Worm (Caenorhabditis elegans) whole organism, L4 larva: ENCODE results near the gene Y53C12A.7.

Experiments used
- F10B5.3 ChIP-seq: sonication (generic microtip); optimal IDR thresholded peaks from 2 replicates; lab custom pipeline; 2016; ENCODE audit warnings: mild to moderate bottlenecking, missing genetic modification characterization, missing compliant biosample characterization
- F37D6.2 ChIP-seq: sonication (generic microtip); optimal IDR thresholded peaks from 2 replicates; lab custom pipeline; 2016; ENCODE audit warnings: mild to moderate bottlenecking, missing genetic modification characterization, missing compliant biosample characterization
- T20F7.1 ChIP-seq: fragments of 200-800 bp; sonication (Bioruptor generic); optimal IDR thresholded peaks from 2 replicates; lab custom pipeline; 2018; ENCODE audit warnings: mild to moderate bottlenecking, missing genetic modification characterization, missing compliant biosample characterization
- Y75B8A.6 ChIP-seq: fragments of 200-800 bp; sonication (Bioruptor generic); IDR thresholded peaks from 2 replicates; pipeline ENCODE4 v1.3.6; 2022; ENCODE audit warnings: missing genetic modification reagents, missing genetic modification characterization, missing compliant biosample characterization
- arid-1 ChIP-seq: fragments of 200-800 bp; sonication (Bioruptor generic); conservative IDR thresholded peaks from 2 replicates; pipeline ENCODE4 v1.3.6; 2022; ENCODE audit warnings: missing genetic modification reagents, missing genetic modification characterization, missing compliant biosample characterization
- attf-4 ChIP-seq: sonication (generic microtip); optimal IDR thresholded peaks from 3 replicates; lab custom pipeline; 2017; ENCODE audit warnings: missing biosample characterization, missing genetic modification characterization
- ceh-32 ChIP-seq: sonication (generic microtip); optimal IDR thresholded peaks from 2 replicates; lab custom pipeline; 2016; ENCODE audit warnings: mild to moderate bottlenecking, missing genetic modification characterization, missing compliant biosample characterization; ENCODE audit not compliant: poor library complexity
- ceh-44 ChIP-seq: fragments of 200-800 bp; sonication (Bioruptor generic); IDR thresholded peaks from 2 replicates; pipeline ENCODE4 v1.3.6; 2022; ENCODE audit warnings: missing genetic modification reagents, missing genetic modification characterization, missing compliant biosample characterization
- ceh-62 ChIP-seq: sonication (generic microtip); optimal IDR thresholded peaks from 2 replicates; lab custom pipeline; 2017; ENCODE audit warnings: missing biosample characterization, missing genetic modification characterization
- ceh-82 ChIP-seq: sonication (generic microtip); optimal IDR thresholded peaks from 2 replicates; lab custom pipeline; 2017; ENCODE audit warnings: missing biosample characterization, missing genetic modification characterization
- cey-2 ChIP-seq: sonication (generic microtip); optimal IDR thresholded peaks from 3 replicates; lab custom pipeline; 2017; ENCODE audit warnings: missing genetic modification characterization, mild to moderate bottlenecking, missing compliant biosample characterization, antibody characterized with exemption, borderline replicate concordance; ENCODE audit not compliant: insufficient read depth
- daf-12 ChIP-seq: fragments of 150-350 bp; optimal IDR thresholded peaks from 2 replicates; lab custom pipeline; 2014; ENCODE audit warnings: missing biosample characterization, missing genetic modification reagents, missing genetic modification characterization
- daf-16 ChIP-seq, 3 experiments: sonication (generic microtip); optimal IDR thresholded peaks; 2 replicates each; lab custom pipeline; 2016 to 2017; ENCODE audit warnings: missing genetic modification characterization in 3 of 3, missing genetic modification reagents in 3 of 3, mild to moderate bottlenecking in 2 of 3, missing compliant biosample characterization in 2 of 3, missing biosample characterization in 1 of 3, moderate library complexity in 1 of 3
- dmd-6 ChIP-seq: fragments of 200-800 bp; sonication (Bioruptor generic); IDR thresholded peaks from 2 replicates; pipeline ENCODE4 v1.3.6; 2022; ENCODE audit warnings: missing genetic modification reagents, missing genetic modification characterization, missing compliant biosample characterization
- fos-1 ChIP-seq: fragments of 150-350 bp; optimal IDR thresholded peaks from 2 replicates; lab custom pipeline; 2014; ENCODE audit warnings: missing biosample characterization, missing genetic modification characterization
- hif-1 ChIP-seq, 2 experiments: sonication (generic microtip); optimal IDR thresholded peaks; 2 replicates each; lab custom pipeline; 2016 to 2017; ENCODE audit warnings: missing compliant biosample characterization in 2 of 2, missing genetic modification characterization in 2 of 2, missing genetic modification reagents in 2 of 2, missing genotype in 2 of 2, mild to moderate bottlenecking in 1 of 2
- hlh-11 ChIP-seq: fragments of 200-800 bp; sonication (Bioruptor generic); optimal IDR thresholded peaks from 2 replicates; lab custom pipeline; 2018; ENCODE audit warnings: mild to moderate bottlenecking, missing genetic modification characterization, missing compliant biosample characterization
- hlh-30 ChIP-seq: sonication (generic microtip); optimal IDR thresholded peaks from 2 replicates; lab custom pipeline; 2017; ENCODE audit warnings: antibody characterized with exemption, mild to moderate bottlenecking, missing genetic modification characterization, missing compliant biosample characterization; ENCODE audit not compliant: insufficient read depth
- hmg-1.1 ChIP-seq: fragments of 200-800 bp; sonication (Bioruptor generic); IDR thresholded peaks from 2 replicates; pipeline ENCODE4 v1.3.6; 2022; ENCODE audit warnings: missing genetic modification reagents, missing genetic modification characterization, missing compliant biosample characterization
- lin-13 ChIP-seq: fragments of 150-350 bp; optimal IDR thresholded peaks from 2 replicates; lab custom pipeline; 2014; ENCODE audit warnings: missing biosample characterization, missing genetic modification reagents, missing genetic modification characterization
- lin-38 ChIP-seq: fragments of 200-800 bp; sonication (Bioruptor generic); IDR thresholded peaks from 2 replicates; pipeline ENCODE4 v1.3.6; 2022; ENCODE audit warnings: missing genetic modification reagents, missing genetic modification characterization, missing compliant biosample characterization
- lin-39 ChIP-seq: fragments of 150-350 bp; optimal IDR thresholded peaks from 2 replicates; lab custom pipeline; 2014; ENCODE audit warnings: missing biosample characterization, missing genetic modification reagents, missing genetic modification characterization
- lir-3 ChIP-seq: sonication (generic microtip); optimal IDR thresholded peaks from 2 replicates; lab custom pipeline; 2016; ENCODE audit warnings: mild to moderate bottlenecking, missing genetic modification characterization, missing compliant biosample characterization
- lsy-2 ChIP-seq, 2 experiments: fragments of 150-350 bp in 1 of 2; sonication (generic microtip) in 1 of 2; optimal IDR thresholded peaks; 2 replicates each; lab custom pipeline; 2014 to 2017; ENCODE audit warnings: missing biosample characterization in 2 of 2, missing genetic modification characterization in 2 of 2
- mdl-1 ChIP-seq, 2 experiments: fragments of 150-350 bp in 1 of 2; sonication (generic microtip) in 1 of 2; optimal IDR thresholded peaks; 2 replicates each; lab custom pipeline; 2014 to 2017; ENCODE audit warnings: missing biosample characterization in 2 of 2, missing genetic modification characterization in 2 of 2
- mxl-2 ChIP-seq: fragments of 200-800 bp; sonication (Bioruptor generic); conservative IDR thresholded peaks from 2 replicates; pipeline ENCODE4 v1.3.6; 2022; ENCODE audit warnings: missing genetic modification reagents, missing genetic modification characterization, missing compliant biosample characterization
- nhr-102 ChIP-seq: sonication (generic microtip); optimal IDR thresholded peaks from 2 replicates; lab custom pipeline; 2016; ENCODE audit warnings: mild to moderate bottlenecking, missing genetic modification characterization, moderate library complexity, missing compliant biosample characterization
- nhr-11 ChIP-seq: fragments of 150-350 bp; optimal IDR thresholded peaks from 2 replicates; lab custom pipeline; 2014; ENCODE audit warnings: missing biosample characterization, missing genetic modification characterization
- nhr-25 ChIP-seq: sonication (generic microtip); optimal IDR thresholded peaks from 2 replicates; lab custom pipeline; 2017; ENCODE audit warnings: missing genetic modification characterization, mild to moderate bottlenecking, missing compliant biosample characterization, antibody characterized with exemption, moderate library complexity, borderline replicate concordance; ENCODE audit not compliant: insufficient read depth
- nhr-28 ChIP-seq: fragments of 150-350 bp; optimal IDR thresholded peaks from 2 replicates; lab custom pipeline; 2014; ENCODE audit warnings: missing biosample characterization, missing genetic modification characterization
- nhr-42 ChIP-seq: fragments of 200-800 bp; sonication (Bioruptor generic); IDR thresholded peaks from 2 replicates; pipeline ENCODE4 v1.3.6; 2022; ENCODE audit warnings: missing genetic modification characterization, missing compliant biosample characterization
- nhr-6 ChIP-seq: fragments of 150-350 bp; optimal IDR thresholded peaks from 2 replicates; lab custom pipeline; 2014; ENCODE audit warnings: missing biosample characterization, missing genetic modification characterization
- nhr-76 ChIP-seq: fragments of 150-350 bp; optimal IDR thresholded peaks from 2 replicates; lab custom pipeline; 2014; ENCODE audit warnings: missing biosample characterization, missing genetic modification characterization
- pha-4 ChIP-seq, 2 experiments: fragments of 150-350 bp in 1 of 2; fragments of 200-800 bp in 1 of 2; sonication (Bioruptor generic) in 1 of 2; IDR thresholded peaks in 1 of 2; optimal IDR thresholded peaks in 1 of 2; 2 replicates each; pipeline versions ENCODE4 v1.3.6 to Lab custom; 2014 to 2022; ENCODE audit warnings: missing genetic modification characterization in 2 of 2, missing genetic modification reagents in 2 of 2, missing biosample characterization in 1 of 2, missing compliant biosample characterization in 1 of 2
- php-3 ChIP-seq: fragments of 200-800 bp; sonication (Bioruptor generic); IDR thresholded peaks from 2 replicates; pipeline ENCODE4 v1.3.6; 2022; ENCODE audit warnings: missing genetic modification reagents, missing genetic modification characterization, missing compliant biosample characterization
- pqm-1 ChIP-seq: sonication (generic microtip); optimal IDR thresholded peaks from 2 replicates; lab custom pipeline; 2017; ENCODE audit warnings: missing biosample characterization, missing genetic modification characterization
- skn-1 ChIP-seq: fragments of 150-350 bp; optimal IDR thresholded peaks from 2 replicates; lab custom pipeline; 2014; ENCODE audit warnings: missing biosample characterization, missing genetic modification characterization
- spr-1 ChIP-seq: sonication (generic microtip); optimal IDR thresholded peaks from 2 replicates; lab custom pipeline; 2016; ENCODE audit warnings: mild to moderate bottlenecking, missing genetic modification characterization, missing compliant biosample characterization
- tag-97 ChIP-seq: fragments of 200-800 bp; sonication (Bioruptor generic); IDR thresholded peaks from 2 replicates; pipeline ENCODE4 v1.3.6; 2022; ENCODE audit warnings: missing genetic modification characterization, missing compliant biosample characterization
- unc-130 ChIP-seq: sonication (generic microtip); optimal IDR thresholded peaks from 2 replicates; lab custom pipeline; 2016; ENCODE audit warnings: missing genetic modification reagents, missing genetic modification characterization, missing compliant biosample characterization
- unc-62 ChIP-seq, 3 experiments: fragments of 150-350 bp in 1 of 3; sonication (generic microtip); optimal IDR thresholded peaks in 2 of 3; peaks in 1 of 3; 1 replicate in 1 of 3; 2 replicates in 2 of 3; lab custom pipeline; 2014 to 2017; ENCODE audit warnings: missing biosample characterization in 3 of 3, missing genetic modification characterization in 3 of 3, missing genetic modification reagents in 3 of 3, missing genotype in 1 of 3
- vab-7 ChIP-seq: fragments of 200-800 bp; sonication (Bioruptor generic); IDR thresholded peaks from 2 replicates; pipeline ENCODE4 v1.3.6; 2022; ENCODE audit warnings: missing genetic modification reagents, missing genetic modification characterization, missing compliant biosample characterization
- zag-1 ChIP-seq: fragments of 150-350 bp; optimal IDR thresholded peaks from 2 replicates; lab custom pipeline; 2014; ENCODE audit warnings: missing biosample characterization, missing genetic modification characterization
- zip-11 ChIP-seq: fragments of 200-800 bp; sonication (Bioruptor generic); IDR thresholded peaks from 2 replicates; pipeline ENCODE4 v1.3.6; 2022; ENCODE audit warnings: missing genetic modification characterization, missing compliant biosample characterization
- zip-2 ChIP-seq: fragments of 150-350 bp; optimal IDR thresholded peaks from 2 replicates; lab custom pipeline; 2014; ENCODE audit warnings: missing biosample characterization, missing genetic modification characterization
- ztf-11 ChIP-seq: fragments of 150-350 bp; optimal IDR thresholded peaks from 2 replicates; lab custom pipeline; 2014; ENCODE audit warnings: missing biosample characterization, missing genetic modification characterization

The Y53C12A.7 gene

ce11 chrII:9655530-9656139 lies 44.7 kb upstream of the Y53C12A.7 start, which contains the start of gene ZK1307.1:
Gene ZK1307.1, minus strand, starts transcription at chrII:9655580.
- TF ChIP-seq cey-2 (tag; lab: Kevin White, UChicago) (no peak), unc-130 (GFP tag; lab: Kevin White, UChicago) (no peak), pqm-1 (tag; lab: Kevin White, UChicago) (peak; percentile 47), php-3 (GFP tag; lab: Robert Waterston, UW) (peak; percentile 69), nhr-28 (peak; percentile 27), skn-1 (tag; lab: Kevin White, UChicago) (no peak), ceh-32 (no peak), hlh-30 (tag; lab: Kevin White, UChicago) (peak; percentile 56), lin-13 (GFP tag; lab: Kevin White, UChicago) (no peak)

- TF ChIP-seq hlh-11 (tag; lab: Kevin White, UChicago) = peak; percentile 68
- no peak for TF ChIP-seq F10B5.3
- no peak for TF ChIP-seq lir-3
- TF ChIP-seq nhr-11 = no peak
- peak; percentile 36 for TF ChIP-seq nhr-102 (tag; lab: Kevin White, UChicago)
- no peak for TF ChIP-seq ceh-44 (GFP tag; lab: Robert Waterston, UW)
- TF ChIP-seq spr-1 (tag; lab: Kevin White, UChicago) = no peak
- no peak for TF ChIP-seq lsy-2 (tag; optimal IDR thresholded peaks at IDR 0.05; lab: Kevin White, UChicago)
- TF ChIP-seq nhr-42 = no peak
- no peak for TF ChIP-seq lin-38 (GFP tag; lab: Robert Waterston, UW)
- TF ChIP-seq vab-7 = no peak
- TF ChIP-seq ceh-82 (tag; lab: Kevin White, UChicago) = no peak
- TF ChIP-seq attf-4 (tag; lab: Kevin White, UChicago) = no peak
- TF ChIP-seq arid-1 (GFP tag; lab: Robert Waterston, UW) = no peak
- TF ChIP-seq mxl-2 (GFP tag; lab: Robert Waterston, UW) = no peak
- TF ChIP-seq pha-4 (GFP tag; IDR thresholded peaks at IDR 0.05; lab: Robert Waterston, UW) = no peak
- TF ChIP-seq pha-4 (tag; optimal IDR thresholded peaks at IDR 0.05; lab: Kevin White, UChicago) = no peak
- no peak for TF ChIP-seq nhr-76 (tag; lab: Kevin White, UChicago)
- TF ChIP-seq F37D6.2 (tag; lab: Kevin White, UChicago) = no peak
- no peak for TF ChIP-seq ceh-62 (tag; lab: Kevin White, UChicago)
- no peak for TF ChIP-seq hmg-1.1 (GFP tag; lab: Robert Waterston, UW)
- TF ChIP-seq php-3 (GFP tag; lab: Robert Waterston, UW) = peak; percentile 55; the same call in 1 of the 2 replicates
- TF ChIP-seq hif-1 (tag; optimal IDR thresholded peaks at IDR 0.05; lab: Kevin White, UChicago) = no peak
- TF ChIP-seq ztf-11 (tag; lab: Kevin White, UChicago) = no peak
- peak; percentile 16 for TF ChIP-seq T20F7.1
- TF ChIP-seq nhr-25 = no peak
- TF ChIP-seq dmd-6 (GFP tag; lab: Robert Waterston, UW) = peak; percentile 90
- TF ChIP-seq zag-1 = no peak
- no peak for TF ChIP-seq fos-1 (tag; lab: Kevin White, UChicago)
- peak; percentile 62 for TF ChIP-seq nhr-28
- no peak for TF ChIP-seq nhr-6
- peak in 1 of 2 experiments; percentile 3 for TF ChIP-seq unc-62 (GFP tag; optimal IDR thresholded peaks at IDR 0.05 in 1 of 2; lab: Kevin White, UChicago)
- TF ChIP-seq unc-62 (tag; optimal IDR thresholded peaks at IDR 0.05; lab: Kevin White, UChicago) = no peak
- TF ChIP-seq Y75B8A.6 = no peak
- TF ChIP-seq daf-16 (GFP tag; optimal IDR thresholded peaks at IDR 0.05; lab: Kevin White, UChicago) = no peak
- TF ChIP-seq daf-16 (tag; optimal IDR thresholded peaks at IDR 0.05; lab: Kevin White, UChicago) = peak; percentile 65
- TF ChIP-seq tag-97 (GFP tag; lab: Robert Waterston, UW) = no peak
- no peak for TF ChIP-seq lin-39 (tag; lab: Kevin White, UChicago)
- TF ChIP-seq daf-12 (tag; lab: Kevin White, UChicago) = no peak
- peak in 1 of 2 experiments; percentile 60 for TF ChIP-seq mdl-1 (tag; optimal IDR thresholded peaks at IDR 0.05; lab: Kevin White, UChicago)
- TF ChIP-seq zip-11 (GFP tag; lab: Robert Waterston, UW) = no peak
- TF ChIP-seq zip-2 (tag; lab: Kevin White, UChicago) = no peak
- peak; percentile 84 for TF ChIP-seq lin-13 (GFP tag; lab: Kevin White, UChicago)
Observed at ce11 chrII:9656210-9656755, 44.1 kb upstream of the Y53C12A.7 start, which contains the start of gene gstk-1. Gene gstk-1, plus strand, starts transcription at chrII:9656705.
